Fruit fly (Drosophila melanogaster): ENCODE data around the gene tinc.

DNA sequence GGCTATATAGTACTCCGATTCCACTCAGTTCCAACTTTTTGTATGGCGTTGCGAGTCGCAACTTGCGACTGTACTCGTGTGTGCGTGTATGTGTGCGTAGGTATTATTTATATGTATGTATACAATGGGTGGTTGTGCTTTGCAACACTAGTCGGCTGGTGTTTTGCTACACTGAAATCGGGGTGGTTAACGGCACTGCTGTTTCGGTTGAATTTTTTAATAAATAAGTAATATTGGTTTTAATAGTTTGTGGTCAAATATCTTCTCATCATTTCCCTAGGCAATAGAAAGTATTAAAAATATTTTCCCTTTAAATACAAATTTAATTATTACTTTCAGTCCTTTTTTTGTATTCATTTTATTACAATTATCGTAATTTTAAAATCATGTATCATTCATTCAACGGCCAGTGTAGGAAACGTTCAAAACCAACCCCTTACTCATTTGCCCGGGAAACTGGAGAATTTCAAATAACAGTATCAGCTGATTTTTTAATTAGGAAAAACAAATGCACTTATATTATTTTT is 13.1 kb upstream of the tinc start, which contains the start of gene CG7379:
- peak; percentile 49; the same call in 2 of the 3 replicates for TF ChIP-seq fd96Ca (GFP tag; IDR thresholded peaks at IDR 0.05)
- no peak for TF ChIP-seq EcR (GFP tag; optimal IDR thresholded peaks at IDR 0.05)
- TF ChIP-seq CG8159 (tag; optimal IDR thresholded peaks at IDR 0.05): peak; percentile 59
- no peak for TF ChIP-seq CG8301 (tag; optimal IDR thresholded peaks at IDR 0.05)
- TF ChIP-seq CG17806 (tag; optimal IDR thresholded peaks at IDR 0.05): peak; percentile 71
- peak; percentile 47; the same call in 1 of the 2 replicates for TF ChIP-seq rn (GFP tag; IDR thresholded peaks at IDR 0.05)
- TF ChIP-seq Snoo (tag; optimal IDR thresholded peaks at IDR 0.05): peak; percentile 82
- no peak for TF ChIP-seq CG13204 (GFP tag; optimal IDR thresholded peaks at IDR 0.05)
- peak; percentile 56; the same call in 1 of the 2 replicates for TF ChIP-seq Ets98B (GFP tag; IDR thresholded peaks at IDR 0.05)
- no peak for TF ChIP-seq CG12605 (GFP tag; IDR thresholded peaks at IDR 0.05)
- TF ChIP-seq CG14655 (GFP tag; optimal IDR thresholded peaks at IDR 0.05): no peak
- peak; percentile 16 for TF ChIP-seq gl (tag; optimal IDR thresholded peaks at IDR 0.05)
